Worm (Caenorhabditis elegans): ENCODE data around the gene unc-85.

Gene unc-85

DNA sequence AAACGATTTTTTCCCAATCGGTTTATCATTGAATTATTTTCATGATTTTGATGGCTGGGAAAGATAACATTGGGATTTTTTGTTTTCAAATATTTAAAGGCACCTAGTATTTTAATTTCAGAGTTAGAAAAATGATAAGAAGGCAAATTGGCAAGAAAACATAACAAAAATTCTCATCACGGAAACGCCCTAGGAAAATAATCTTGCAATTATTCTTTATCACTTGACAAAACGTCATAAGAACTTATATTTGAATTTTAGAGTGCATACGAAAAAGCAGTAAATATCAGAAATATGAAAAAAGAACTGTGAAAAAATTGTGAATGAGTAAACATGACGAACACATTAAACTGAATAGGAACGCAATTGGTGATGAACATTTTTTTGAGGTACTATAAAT is 44.5 kb upstream of the unc-85 start:
- no peak for TF ChIP-seq unc-3 (GFP tag; conservative IDR thresholded peaks at IDR 0.05)
- TF ChIP-seq unc-3 (tag; optimal IDR thresholded peaks at IDR 0.05) = no peak
- no peak for TF ChIP-seq ama-1 (optimal IDR thresholded peaks at IDR 0.05)
- no peak for TF ChIP-seq dve-1 (tag; optimal IDR thresholded peaks at IDR 0.05)

DNA sequence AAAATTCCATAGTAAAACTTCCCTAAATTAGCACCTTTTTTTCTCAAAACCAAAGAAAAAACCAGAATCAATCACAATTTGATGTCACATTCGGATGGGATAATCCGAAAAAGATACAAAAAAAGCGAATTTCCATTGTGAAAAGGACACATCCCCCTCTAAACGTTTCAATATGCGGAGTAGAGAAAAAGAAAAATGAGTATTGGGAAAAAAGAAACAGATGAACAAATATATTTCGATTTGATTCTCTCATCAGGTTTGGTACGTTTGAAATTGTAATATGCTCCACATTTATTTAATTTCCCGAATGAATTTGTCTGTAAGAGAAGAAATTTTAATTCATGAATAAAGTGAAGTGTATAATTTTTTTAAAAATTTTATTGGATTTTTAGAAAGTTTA is 43.6 kb upstream of the unc-85 start:
- TF ChIP-seq npax-4 (tag; optimal IDR thresholded peaks at IDR 0.05) = no peak

DNA sequence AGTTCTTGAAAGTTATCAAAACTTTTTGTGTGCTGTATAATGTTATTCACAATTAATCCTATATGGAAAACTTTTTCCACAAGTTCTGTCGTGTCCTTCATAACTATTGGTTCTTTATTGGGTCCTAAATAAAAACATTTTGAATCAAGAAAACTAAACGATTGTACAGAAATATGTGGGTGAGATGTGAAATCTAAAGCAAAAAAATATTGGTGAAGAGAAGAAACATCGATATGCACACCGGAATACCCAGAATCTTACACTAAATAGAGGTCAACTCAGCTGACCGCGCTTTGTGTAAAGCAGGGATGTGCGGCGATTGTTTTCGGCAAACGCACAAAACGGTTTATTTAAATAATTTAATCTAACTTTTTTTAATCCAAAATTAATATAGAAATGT is 40.6 kb upstream of the unc-85 start, which contains the start of gene T05A7.13:
Gene T05A7.13, minus strand, starts transcription at position 101 of the 400 bp plus-strand sequence.
- TF ChIP-seq ama-1 (optimal IDR thresholded peaks at IDR 0.05) (no peak), npax-4 (tag; optimal IDR thresholded peaks at IDR 0.05) (no peak), eyg-1 (tag; optimal IDR thresholded peaks at IDR 0.05) (no peak), hlh-8 (tag; optimal IDR thresholded peaks at IDR 0.05) (no peak), ceh-24 (tag; optimal IDR thresholded peaks at IDR 0.05) (no peak), elt-2 (tag; optimal IDR thresholded peaks at IDR 0.05) (no peak), ceh-2 (tag; optimal IDR thresholded peaks at IDR 0.05) (no peak), pqm-1 (tag; optimal IDR thresholded peaks at IDR 0.05) (no peak), lim-6 (tag; optimal IDR thresholded peaks at IDR 0.05) (no peak), ahr-1 (tag; optimal IDR thresholded peaks at IDR 0.05) (no peak), ceh-22 (tag; optimal IDR thresholded peaks at IDR 0.05) (no peak)

DNA sequence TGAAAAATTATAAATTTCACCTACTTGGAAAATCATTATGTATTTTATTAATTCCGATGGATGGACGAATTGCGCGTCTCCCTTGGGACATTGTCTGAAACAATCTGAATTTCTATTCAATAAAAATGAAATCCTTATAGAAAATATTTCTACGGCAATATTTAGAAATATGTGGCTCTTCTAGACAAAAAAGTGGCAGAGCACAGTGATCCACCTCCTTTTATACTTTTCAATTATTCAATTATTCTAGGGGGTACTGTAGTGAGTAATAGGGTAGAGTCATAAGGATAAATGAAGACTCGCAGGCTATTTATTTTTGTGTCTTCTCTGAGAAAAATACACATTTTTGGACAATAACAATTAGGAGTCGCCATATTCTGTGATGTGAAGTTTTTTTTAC is 38.7 kb upstream of the unc-85 start, which contains the start of gene T05A7.12:
Gene T05A7.12, minus strand, starts transcription at position 101 of the 400 bp plus-strand sequence.
- TF ChIP-seq ceh-2 (tag; optimal IDR thresholded peaks at IDR 0.05) (no peak), ceh-22 (tag; optimal IDR thresholded peaks at IDR 0.05) (no peak), nhr-232 (tag; optimal IDR thresholded peaks at IDR 0.05) (no peak), ref-2 (tag; optimal IDR thresholded peaks at IDR 0.05) (no peak), ahr-1 (tag; optimal IDR thresholded peaks at IDR 0.05) (no peak), fax-1 (tag; optimal IDR thresholded peaks at IDR 0.05) (no peak), ceh-34 (tag; optimal IDR thresholded peaks at IDR 0.05) (no peak), ets-4 (tag; optimal IDR thresholded peaks at IDR 0.05) (no peak), T23F11.4 (GFP tag; optimal IDR thresholded peaks at IDR 0.05) (no peak), Y22D7AL.16 (tag; optimal IDR thresholded peaks at IDR 0.05) (no peak), ceh-48 (tag; optimal IDR thresholded peaks at IDR 0.05) (no peak), elt-2 (tag; optimal IDR thresholded peaks at IDR 0.05) (no peak)

DNA sequence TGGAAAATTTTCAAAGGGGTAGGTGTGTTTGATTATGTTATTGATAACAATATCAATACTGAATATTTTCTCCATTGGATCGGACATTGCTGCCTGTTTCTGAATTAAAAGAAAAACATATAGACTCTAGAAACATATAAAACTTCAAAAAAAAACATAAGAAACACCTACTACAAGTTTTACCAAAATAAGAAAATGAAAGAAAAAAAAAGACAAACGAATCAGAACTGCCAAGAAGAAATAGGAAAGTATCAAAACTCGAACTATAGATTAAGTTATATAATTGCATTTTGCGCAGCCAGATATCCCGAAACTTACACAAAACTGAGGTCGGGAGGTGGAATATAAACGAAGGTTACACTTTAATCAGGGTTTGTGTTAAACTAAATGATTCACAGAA is 36.5 kb upstream of the unc-85 start, which contains the start of gene T05A7.11:
Gene T05A7.11, minus strand, starts transcription at position 101 of the 400 bp plus-strand sequence.
- TF ChIP-seq K09A11.1 (tag; optimal IDR thresholded peaks at IDR 0.05; ENCODE audit: insufficient read depth) (no peak), ceh-48 (tag; optimal IDR thresholded peaks at IDR 0.05) (no peak), ztf-16 (tag; optimal IDR thresholded peaks at IDR 0.05) (no peak), C08G9.2 (tag; optimal IDR thresholded peaks at IDR 0.05) (no peak), odd-2 (tag; optimal IDR thresholded peaks at IDR 0.05) (no peak), pha-2 (tag; optimal IDR thresholded peaks at IDR 0.05) (no peak), ceh-30 (tag; optimal IDR thresholded peaks at IDR 0.05) (no peak), elt-2 (tag; optimal IDR thresholded peaks at IDR 0.05) (no peak), hlh-15 (tag; optimal IDR thresholded peaks at IDR 0.05) (no peak), unc-55 (GFP tag; optimal IDR thresholded peaks at IDR 0.05) (no peak), che-1 (tag; optimal IDR thresholded peaks at IDR 0.05) (no peak), lin-11 (tag; optimal IDR thresholded peaks at IDR 0.05) (no peak), ref-2 (tag; optimal IDR thresholded peaks at IDR 0.05) (no peak), pha-4 (tag; optimal IDR thresholded peaks at IDR 0.05) (no peak), nhr-232 (tag; optimal IDR thresholded peaks at IDR 0.05) (no peak), ceh-31 (tag; optimal IDR thresholded peaks at IDR 0.05) (no peak), eyg-1 (tag; optimal IDR thresholded peaks at IDR 0.05) (no peak)

DNA sequence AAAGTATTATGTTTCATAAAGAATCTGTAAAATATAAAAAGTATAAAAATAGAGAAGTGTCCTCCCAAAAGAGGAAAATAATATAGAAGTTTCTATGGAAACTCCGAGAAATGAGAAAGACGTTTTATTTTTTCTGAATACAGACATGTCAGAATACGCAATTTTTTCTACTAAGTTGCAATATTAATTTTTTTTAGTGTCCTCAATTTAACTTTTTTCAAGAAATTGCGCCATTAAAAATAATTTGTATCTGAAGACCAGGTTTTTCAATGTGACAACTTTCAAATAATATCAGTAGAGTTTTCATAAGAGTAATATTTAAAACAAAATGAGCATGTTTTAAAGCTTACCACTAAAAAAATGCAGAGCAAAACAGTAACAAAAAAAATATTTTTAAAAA is 34.3 kb upstream of the unc-85 start, which contains the start of gene fut-5:
Gene fut-5, minus strand, starts transcription at position 101 of the 400 bp plus-strand sequence.
- TF ChIP-seq lim-6 (tag; optimal IDR thresholded peaks at IDR 0.05) (no peak), ceh-45 (GFP tag; IDR thresholded peaks at IDR 0.05) (no peak), hlh-30 (tag; optimal IDR thresholded peaks at IDR 0.05; ENCODE audit: insufficient read depth) (no peak), ceh-2 (tag; optimal IDR thresholded peaks at IDR 0.05) (no peak), pax-1 (tag; optimal IDR thresholded peaks at IDR 0.05) (no peak), mec-3 (tag; optimal IDR thresholded peaks at IDR 0.05; ENCODE audit: borderline replicate concordance) (no peak), hlh-15 (tag; optimal IDR thresholded peaks at IDR 0.05) (no peak), pros-1 (tag; optimal IDR thresholded peaks at IDR 0.05) (no peak), ref-2 (tag; optimal IDR thresholded peaks at IDR 0.05) (no peak), ceh-22 (tag; optimal IDR thresholded peaks at IDR 0.05) (no peak)

All from whole organism, late embryonic.